Worm (Caenorhabditis elegans) whole organism, young adult: ENCODE data around the gene Y54G11A.1.
A peak's percentile ranks its signal among the peaks of the same experiment; 100 is the strongest.

ENCODE experiments used
- B0261.1 ChIP-seq: sonication (generic microtip); optimal IDR thresholded peaks from 2 replicates; lab custom pipeline; 2016; ENCODE audit warnings: mild to moderate bottlenecking, missing genetic modification characterization, moderate library complexity, missing compliant biosample characterization
- F23B12.7 ChIP-seq: sonication (generic microtip); optimal IDR thresholded peaks from 2 replicates; lab custom pipeline; 2017; ENCODE audit warnings: missing genetic modification characterization, mild to moderate bottlenecking, missing compliant biosample characterization, antibody characterized with exemption, moderate library complexity; ENCODE audit not compliant: insufficient read depth
- F33H1.4 ChIP-seq: fragments of 200-800 bp; sonication (Bioruptor generic); IDR thresholded peaks from 2 replicates; pipeline ENCODE4 v1.3.6; 2022; ENCODE audit warnings: missing genetic modification reagents, missing genetic modification characterization, missing compliant biosample characterization
- F37B4.10 ChIP-seq: fragments of 200-800 bp; sonication (Bioruptor generic); IDR thresholded peaks from 2 replicates; pipeline ENCODE4 v1.3.6; 2022; ENCODE audit warnings: missing genetic modification characterization, missing compliant biosample characterization
- F39B2.1 ChIP-seq: fragments of 200-800 bp; sonication (Bioruptor generic); IDR thresholded peaks from 2 replicates; pipeline ENCODE4 v1.3.6; 2022; ENCODE audit warnings: missing genetic modification reagents, missing genetic modification characterization, missing compliant biosample characterization
- F49E8.2 ChIP-seq: sonication (generic microtip); optimal IDR thresholded peaks from 3 replicates; lab custom pipeline; 2017; ENCODE audit warnings: missing genetic modification characterization, mild to moderate bottlenecking, missing compliant biosample characterization, antibody characterized with exemption, moderate library complexity; ENCODE audit not compliant: insufficient read depth
- F57C9.4 ChIP-seq: sonication (generic microtip); optimal IDR thresholded peaks from 2 replicates; lab custom pipeline; 2017; ENCODE audit warnings: mild to moderate bottlenecking, missing genetic modification characterization, missing compliant biosample characterization
- Y53F4B.3 ChIP-seq: fragments of 200-800 bp; sonication (Bioruptor generic); IDR thresholded peaks from 2 replicates; pipeline ENCODE4 v1.3.6; 2022; ENCODE audit warnings: missing genetic modification reagents, missing genetic modification characterization, missing compliant biosample characterization
- Y95B8A.8 ChIP-seq: fragments of 200-800 bp; sonication (Bioruptor generic); IDR thresholded peaks from 2 replicates; pipeline ENCODE4 v1.3.6; 2022; ENCODE audit warnings: missing genetic modification reagents, missing genetic modification characterization, missing compliant biosample characterization
- attf-6 ChIP-seq: fragments of 200-800 bp; sonication (Bioruptor generic); IDR thresholded peaks from 2 replicates; pipeline ENCODE4 v1.3.6; 2022; ENCODE audit warnings: missing genetic modification reagents, missing genetic modification characterization, missing compliant biosample characterization
- bed-2 ChIP-seq: fragments of 200-800 bp; sonication (Bioruptor generic); IDR thresholded peaks from 2 replicates; pipeline ENCODE4 v1.3.6; 2022; ENCODE audit warnings: missing genetic modification reagents, missing genetic modification characterization, missing compliant biosample characterization
- ccch-3 ChIP-seq: fragments of 200-800 bp; sonication (Bioruptor generic); optimal IDR thresholded peaks from 2 replicates; lab custom pipeline; 2018; ENCODE audit warnings: mild to moderate bottlenecking, missing genetic modification characterization, missing compliant biosample characterization
- cebp-2 ChIP-seq: fragments of 200-800 bp; sonication (Bioruptor generic); IDR thresholded peaks from 2 replicates; pipeline ENCODE4 v1.3.6; 2022; ENCODE audit warnings: missing genetic modification characterization, missing compliant biosample characterization
- ceh-27 ChIP-seq: fragments of 200-800 bp; sonication (Bioruptor generic); optimal IDR thresholded peaks from 2 replicates; lab custom pipeline; 2018; ENCODE audit warnings: mild to moderate bottlenecking, missing genetic modification characterization, moderate library complexity, missing compliant biosample characterization
- ceh-40 ChIP-seq: fragments of 200-800 bp; sonication (Bioruptor generic); IDR thresholded peaks from 2 replicates; pipeline ENCODE4 v1.3.6; 2022; ENCODE audit warnings: missing genetic modification characterization, missing compliant biosample characterization
- chd-7 ChIP-seq: sonication (generic microtip); optimal IDR thresholded peaks from 2 replicates; lab custom pipeline; 2016; ENCODE audit warnings: mild to moderate bottlenecking, missing genetic modification characterization, moderate library complexity, missing compliant biosample characterization
- die-1 ChIP-seq: sonication (generic microtip); optimal IDR thresholded peaks from 2 replicates; lab custom pipeline; 2016; ENCODE audit warnings: missing genotype, mild to moderate bottlenecking, missing genetic modification characterization, missing compliant biosample characterization
- efl-1 ChIP-seq: fragments of 150-350 bp; optimal IDR thresholded peaks from 2 replicates; lab custom pipeline; 2014; ENCODE audit warnings: missing biosample characterization, missing genetic modification reagents, missing genetic modification characterization
- egrh-3 ChIP-seq: fragments of 200-800 bp; sonication (Bioruptor generic); IDR thresholded peaks from 2 replicates; pipeline ENCODE4 v1.3.6; 2022; ENCODE audit warnings: missing genetic modification reagents, missing genetic modification characterization, missing compliant biosample characterization
- ekl-4 ChIP-seq: fragments of 200-800 bp; sonication (Bioruptor generic); IDR thresholded peaks from 2 replicates; pipeline ENCODE4 v1.3.6; 2022; ENCODE audit warnings: missing genetic modification reagents, missing genetic modification characterization, missing compliant biosample characterization
- ets-4 ChIP-seq: fragments of 200-800 bp; sonication (Bioruptor generic); optimal IDR thresholded peaks from 2 replicates; lab custom pipeline; 2018; ENCODE audit warnings: mild to moderate bottlenecking, missing genetic modification characterization, missing compliant biosample characterization
- him-1 ChIP-seq: sonication (generic microtip); optimal IDR thresholded peaks from 2 replicates; lab custom pipeline; 2016; ENCODE audit warnings: missing genotype, missing genetic modification reagents, missing genetic modification characterization, missing compliant biosample characterization
- hlh-12 ChIP-seq: sonication (generic microtip); optimal IDR thresholded peaks from 2 replicates; lab custom pipeline; 2016; ENCODE audit warnings: missing genetic modification characterization, missing compliant biosample characterization
- hlh-26 ChIP-seq: fragments of 200-800 bp; sonication (Bioruptor generic); conservative IDR thresholded peaks from 2 replicates; pipeline ENCODE4 v1.3.6; 2022; ENCODE audit warnings: missing genetic modification reagents, missing genetic modification characterization, missing compliant biosample characterization
- hmg-20 ChIP-seq: fragments of 200-800 bp; sonication (Bioruptor generic); IDR thresholded peaks from 2 replicates; pipeline ENCODE4 v1.3.6; 2022; ENCODE audit warnings: missing genetic modification reagents, missing genetic modification characterization, missing compliant biosample characterization
- hsf-1 ChIP-seq: fragments of 200-800 bp; sonication (Bioruptor generic); IDR thresholded peaks from 2 replicates; pipeline ENCODE4 v1.3.6; 2022; ENCODE audit warnings: missing genetic modification reagents, missing genetic modification characterization, missing compliant biosample characterization
- lin-35 ChIP-seq, 3 experiments: fragments of 150-350 bp in 2 of 3; sonication (generic microtip) in 1 of 3; optimal IDR thresholded peaks; 2 replicates each; lab custom pipeline; 2014 to 2018; ENCODE audit warnings: missing biosample characterization in 3 of 3, missing genetic modification characterization in 3 of 3, missing genetic modification reagents in 3 of 3
- lir-1 ChIP-seq: fragments of 200-800 bp; sonication (Bioruptor generic); conservative IDR thresholded peaks from 2 replicates; pipeline ENCODE4 v1.3.6; 2022; ENCODE audit warnings: missing genetic modification reagents, missing genetic modification characterization, missing compliant biosample characterization
- lsl-1 ChIP-seq: fragments of 200-800 bp; sonication (Bioruptor generic); optimal IDR thresholded peaks from 2 replicates; lab custom pipeline; 2018; ENCODE audit warnings: mild to moderate bottlenecking, missing genetic modification characterization, moderate library complexity, missing compliant biosample characterization
- lsy-27 ChIP-seq: sonication (generic microtip); optimal IDR thresholded peaks from 2 replicates; lab custom pipeline; 2017; ENCODE audit warnings: missing genetic modification characterization, mild to moderate bottlenecking, missing compliant biosample characterization, antibody characterized with exemption, missing genotype, borderline replicate concordance; ENCODE audit not compliant: insufficient read depth
- madf-10 ChIP-seq: sonication (generic microtip); optimal IDR thresholded peaks from 2 replicates; lab custom pipeline; 2016; ENCODE audit warnings: mild to moderate bottlenecking, missing genetic modification characterization, missing compliant biosample characterization
- madf-8 ChIP-seq: fragments of 200-800 bp; sonication (Bioruptor generic); conservative IDR thresholded peaks from 2 replicates; pipeline ENCODE4 v1.3.6; 2022; ENCODE audit warnings: missing genetic modification reagents, missing genetic modification characterization, missing compliant biosample characterization
- nfya-1 ChIP-seq: sonication (generic microtip); optimal IDR thresholded peaks from 2 replicates; lab custom pipeline; 2017; ENCODE audit warnings: antibody characterized with exemption, missing compliant biosample characterization, missing genetic modification characterization, borderline replicate concordance; ENCODE audit not compliant: insufficient read depth
- nfya-2 ChIP-seq: fragments of 200-800 bp; sonication (Bioruptor generic); IDR thresholded peaks from 2 replicates; pipeline ENCODE4 v1.3.6; 2022; ENCODE audit warnings: missing genetic modification reagents, missing genetic modification characterization, missing compliant biosample characterization
- nfyb-1 ChIP-seq: fragments of 200-800 bp; sonication (Bioruptor generic); IDR thresholded peaks from 2 replicates; pipeline ENCODE4 v1.3.6; 2022; ENCODE audit warnings: missing genetic modification reagents, missing genetic modification characterization, missing compliant biosample characterization
- pha-4 ChIP-seq: fragments of 150-350 bp; sonication (generic microtip); optimal IDR thresholded peaks from 2 replicates; lab custom pipeline; 2014; ENCODE audit warnings: missing biosample characterization, missing genetic modification reagents, missing genetic modification characterization
- snpc-1.1 ChIP-seq: sonication (generic microtip); optimal IDR thresholded peaks from 2 replicates; lab custom pipeline; 2017; ENCODE audit warnings: missing genetic modification characterization, mild to moderate bottlenecking, missing compliant biosample characterization, antibody characterized with exemption, moderate library complexity, missing genotype, missing genetic modification reagents; ENCODE audit not compliant: insufficient read depth
- snpc-3.4 ChIP-seq: sonication (generic microtip); optimal IDR thresholded peaks from 2 replicates; lab custom pipeline; 2017; ENCODE audit warnings: missing genetic modification characterization, mild to moderate bottlenecking, missing compliant biosample characterization, antibody characterized with exemption, moderate library complexity, missing genotype, missing genetic modification reagents
- tlf-1 ChIP-seq: fragments of 200-800 bp; sonication (Bioruptor generic); optimal IDR thresholded peaks from 2 replicates; lab custom pipeline; 2018; ENCODE audit warnings: mild to moderate bottlenecking, missing genetic modification characterization, missing compliant biosample characterization
- xnd-1 ChIP-seq: sonication (generic microtip); optimal IDR thresholded peaks from 2 replicates; lab custom pipeline; 2016; ENCODE audit warnings: missing genotype, missing genetic modification reagents, missing genetic modification characterization, missing compliant biosample characterization
- zfh-2 ChIP-seq: fragments of 200-800 bp; sonication (Bioruptor generic); conservative IDR thresholded peaks from 2 replicates; pipeline ENCODE4 v1.3.6; 2022; ENCODE audit warnings: missing genetic modification reagents, missing genetic modification characterization, missing compliant biosample characterization
- ztf-26 ChIP-seq: sonication (generic microtip); optimal IDR thresholded peaks from 2 replicates; lab custom pipeline; 2017; ENCODE audit warnings: missing genetic modification characterization, missing compliant biosample characterization

Gene Y54G11A.1

ce11 chrII:14276409-14276808 lies 7.4 kb upstream of the Y54G11A.1 start, which contains the start of gene Y54G11A.3 (continued):
- TF ChIP-seq efl-1 (GFP tag; lab: Kevin White, UChicago) (peak; percentile 15), hsf-1 (GFP tag; lab: Robert Waterston, UW) (no peak), attf-6 (no peak), F49E8.2 (tag; lab: Kevin White, UChicago) (no peak), die-1 (no peak), lir-1 (GFP tag; lab: Robert Waterston, UW) (no peak), ccch-3 (GFP tag; lab: Kevin White, UChicago) (no peak), F33H1.4 (GFP tag; lab: Robert Waterston, UW) (peak; percentile 78), hmg-20 (GFP tag; lab: Robert Waterston, UW) (no peak), hlh-26 (no peak), snpc-3.4 (no peak), Y95B8A.8 (GFP tag; lab: Robert Waterston, UW) (no peak), lsl-1 (GFP tag; lab: Kevin White, UChicago) (peak; percentile 78)

ce11 chrII:14275045-14275444 lies 6.1 kb upstream of the Y54G11A.1 start:
- TF ChIP-seq cebp-2 (GFP tag; lab: Robert Waterston, UW) = peak; percentile 78; the same call in 1 of the 2 replicates
- 0 out of 2 replicates have a peak, but pooled peaks have one; percentile 18 for TF ChIP-seq nfyb-1 (GFP tag; lab: Robert Waterston, UW)

ce11 chrII:14269839-14270238 lies 847 bp upstream of the Y54G11A.1 start:
- no peak for TF ChIP-seq die-1
- TF ChIP-seq F57C9.4 (tag; lab: Kevin White, UChicago) = no peak
- TF ChIP-seq ceh-27 (GFP tag; lab: Kevin White, UChicago) = no peak
- no peak for TF ChIP-seq hsf-1 (GFP tag; lab: Robert Waterston, UW)
- TF ChIP-seq nfya-1 (tag; lab: Kevin White, UChicago) = no peak
- TF ChIP-seq Y53F4B.3 = no peak
- TF ChIP-seq ekl-4 (GFP tag; lab: Robert Waterston, UW) = no peak
- no peak for TF ChIP-seq him-1
- no peak for TF ChIP-seq lsy-27 (tag; lab: Kevin White, UChicago)
- no peak for TF ChIP-seq ets-4
- TF ChIP-seq F39B2.1 (GFP tag; lab: Robert Waterston, UW) = no peak
- no peak for TF ChIP-seq ceh-40 (GFP tag; lab: Robert Waterston, UW)
- TF ChIP-seq bed-2 = no peak
- no peak for TF ChIP-seq cebp-2 (GFP tag; lab: Robert Waterston, UW)
- no peak for TF ChIP-seq hlh-12 (tag; lab: Kevin White, UChicago)
- no peak for TF ChIP-seq xnd-1 (tag; lab: Kevin White, UChicago)
- no peak for TF ChIP-seq lin-35 (GFP tag; optimal IDR thresholded peaks at IDR 0.05; lab: Kevin White, UChicago)
- no peak for TF ChIP-seq B0261.1 (tag; lab: Kevin White, UChicago)
- TF ChIP-seq madf-8 (GFP tag; lab: Robert Waterston, UW) = no peak
- TF ChIP-seq snpc-1.1 (tag; lab: Kevin White, UChicago) = no peak

- TF ChIP-seq F33H1.4 (GFP tag; lab: Robert Waterston, UW) (no peak), nfya-2 (no peak), F37B4.10 (no peak), bed-2 (no peak), zfh-2 (GFP tag; lab: Robert Waterston, UW) (peak; percentile 54), tlf-1 (GFP tag; lab: Kevin White, UChicago) (no peak), him-1 (no peak), ceh-27 (GFP tag; lab: Kevin White, UChicago) (no peak), chd-7 (tag; lab: Kevin White, UChicago) (no peak), pha-4 (tag; lab: Kevin White, UChicago) (no peak), egrh-3 (peak; percentile 45; the same call in 1 of the 2 replicates), madf-10 (tag; lab: Kevin White, UChicago) (no peak), lsy-27 (tag; lab: Kevin White, UChicago) (no peak), F57C9.4 (tag; lab: Kevin White, UChicago) (no peak), ztf-26 (tag; lab: Kevin White, UChicago) (no peak), F23B12.7 (tag; lab: Kevin White, UChicago) (no peak)
These were observed 11.0 kb downstream of the Y54G11A.1 start for ce11 chrII:14257943-14258342.
